Fruit fly (Drosophila melanogaster) whole organism, prepupa: ENCODE results near the gene OXA1L.

ENCODE experiments used
- CG15336 ChIP-seq: fragments of 200-800 bp; sonication (Bioruptor generic); IDR thresholded peaks from 2 replicates; pipeline ENCODE4 v1.3.6; 2022; ENCODE audit warnings: missing biosample characterization, missing genetic modification characterization
- Ets21C ChIP-seq: fragments of 200-800 bp; sonication (Bioruptor generic); optimal IDR thresholded peaks from 3 replicates; lab custom pipeline; 2016; ENCODE audit warnings: missing biosample characterization, missing genetic modification characterization
- Sox15 ChIP-seq: fragments of 200-800 bp; sonication (Bioruptor generic); optimal IDR thresholded peaks from 3 replicates; lab custom pipeline; 2016; ENCODE audit warnings: missing biosample characterization, missing genetic modification characterization
- achi ChIP-seq: fragments of 200-800 bp; sonication (Bioruptor generic); optimal IDR thresholded peaks from 3 replicates; lab custom pipeline; 2016; ENCODE audit warnings: missing biosample characterization, missing genetic modification characterization
- acj6 ChIP-seq: fragments of 200-800 bp; sonication (Bioruptor generic); optimal IDR thresholded peaks from 3 replicates; lab custom pipeline; 2016; ENCODE audit warnings: missing biosample characterization, missing genetic modification characterization
- dsx ChIP-seq: fragments of 200-800 bp; optimal IDR thresholded peaks from 3 replicates; lab custom pipeline; 2019; ENCODE audit warnings: missing biosample characterization, mild to moderate bottlenecking, missing genetic modification characterization, moderate library complexity; ENCODE audit not compliant: poor library complexity, severe bottlenecking
- eg ChIP-seq: fragments of 200-800 bp; sonication (Bioruptor generic); IDR thresholded peaks from 3 replicates; pipeline ENCODE4 v1.3.6; 2022; ENCODE audit warnings: missing biosample characterization, missing genetic modification characterization

DNA sequence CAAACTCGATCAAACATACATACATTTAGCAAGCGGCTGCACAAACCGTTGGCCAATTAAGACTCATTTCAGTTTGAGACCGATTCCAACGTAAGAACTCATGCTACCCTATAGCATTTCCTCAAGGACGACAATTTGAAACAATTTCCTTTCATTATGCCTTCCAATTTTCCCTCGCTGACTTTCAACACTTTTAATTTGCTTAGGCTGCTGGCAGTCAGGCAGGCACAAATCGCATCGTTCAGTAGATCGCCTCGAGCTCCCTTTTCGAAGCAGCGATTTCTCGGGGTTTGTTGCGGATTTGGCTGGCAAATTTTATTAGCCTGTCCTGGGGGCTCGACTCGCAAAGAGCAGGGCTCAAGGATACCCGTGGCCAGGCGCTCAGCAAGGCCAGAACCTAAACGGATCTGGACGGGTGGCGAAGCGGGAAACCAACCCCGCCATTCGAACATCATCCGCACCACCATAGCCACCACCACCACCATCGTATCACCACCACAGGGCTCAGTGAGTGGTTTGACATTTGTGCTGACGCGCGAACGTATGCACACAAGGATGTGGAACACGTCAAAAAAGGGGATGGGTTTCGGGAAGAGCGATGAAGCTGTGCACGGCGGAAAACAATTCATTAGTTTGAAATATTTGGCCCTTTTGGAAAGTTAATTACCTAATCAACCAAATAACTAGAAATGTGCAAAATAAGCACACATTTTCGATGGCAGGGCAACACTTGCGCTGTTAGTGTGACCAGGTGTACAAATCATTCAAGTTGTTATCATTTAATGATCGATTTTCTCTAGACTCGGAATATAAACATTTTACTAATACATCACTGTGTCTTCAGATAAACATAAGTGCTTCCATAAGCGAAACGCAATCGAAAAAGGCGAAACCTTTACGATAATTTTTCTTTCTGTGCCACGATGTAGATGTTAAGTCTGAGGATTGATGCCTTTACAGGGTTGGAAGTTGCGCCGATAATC lies 41.4 kb downstream of the OXA1L start:
- TF ChIP-seq achi (no peak), CG15336 (GFP tag; lab: Robert Waterston, UW) (no peak), eg (GFP tag; lab: Robert Waterston, UW) (no peak), acj6 (GFP tag; lab: Kevin White, UChicago) (no peak), Sox15 (GFP tag; lab: Kevin White, UChicago) (no peak), Ets21C (GFP tag; lab: Kevin White, UChicago) (no peak), dsx (no peak)
